Worm (Caenorhabditis elegans): ENCODE measurements around the gene dnj-13.

DNA sequence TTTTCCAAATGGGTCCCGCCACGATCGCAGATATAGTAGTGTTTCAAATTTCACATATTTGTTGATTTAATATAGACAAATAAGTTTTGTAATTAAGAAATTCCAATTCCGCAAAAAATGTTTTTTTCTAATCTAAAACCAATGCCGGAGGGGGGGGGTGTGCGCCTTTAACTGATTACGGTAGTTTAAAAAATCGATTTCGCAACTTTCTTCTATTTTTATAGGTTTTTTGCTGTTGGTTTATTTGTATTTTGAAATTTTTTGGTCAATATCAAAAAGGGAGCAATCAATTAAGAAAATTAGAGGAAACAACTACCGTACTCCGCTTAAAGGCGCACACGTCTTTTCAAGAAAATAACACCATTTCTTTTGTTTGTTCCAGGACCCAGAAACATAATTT lies 46.1 kb downstream of the dnj-13 start:
- TF ChIP-seq ceh-20 (GFP tag; IDR thresholded peaks at IDR 0.05) = no peak
- TF ChIP-seq nhr-237 (tag; optimal IDR thresholded peaks at IDR 0.05) = no peak
- no peak for TF ChIP-seq mdt-29 (GFP tag; IDR thresholded peaks at IDR 0.05)
- TF ChIP-seq ceh-62 (tag; optimal IDR thresholded peaks at IDR 0.05) = no peak
- no peak for TF ChIP-seq nhr-76 (tag; optimal IDR thresholded peaks at IDR 0.05)
- no peak for TF ChIP-seq unc-130 (GFP tag; optimal IDR thresholded peaks at IDR 0.05)
- no peak for TF ChIP-seq nhr-42 (GFP tag; IDR thresholded peaks at IDR 0.05)
- no peak for TF ChIP-seq dpl-1 (GFP tag; optimal IDR thresholded peaks at IDR 0.05)
- no peak for TF ChIP-seq jun-1 (tag; optimal IDR thresholded peaks at IDR 0.05)

Data from whole organism, L4 larva.